Fruit fly (Drosophila melanogaster): ENCODE data around the gene Uqcc1.

Uqcc1 gene

dm6 chr3L:6977391-6977790 lies 19.5 kb upstream of the Uqcc1 start (continued):
- no peak for TF ChIP-seq BEAF-32 (GFP tag; optimal IDR thresholded peaks at IDR 0.05)
- no peak for TF ChIP-seq scrt (GFP tag; optimal IDR thresholded peaks at IDR 0.05)
- TF ChIP-seq Camta (GFP tag; optimal IDR thresholded peaks at IDR 0.05) = no peak
- peak; percentile 50 for TF ChIP-seq trem (tag; optimal IDR thresholded peaks at IDR 0.05)
- TF ChIP-seq ham (GFP tag; IDR thresholded peaks at IDR 0.05) = no peak
- peak; percentile 59 for TF ChIP-seq bcd (GFP tag; optimal IDR thresholded peaks at IDR 0.05)
- 0 out of 2 replicates have a peak, but pooled peaks have one; percentile 51 for TF ChIP-seq chm (GFP tag; IDR thresholded peaks at IDR 0.05)
- no peak for TF ChIP-seq slou (GFP tag; optimal IDR thresholded peaks at IDR 0.05)
- no peak for TF ChIP-seq CG8765 (GFP tag; IDR thresholded peaks at IDR 0.05)
- no peak for TF ChIP-seq bbx (GFP tag; IDR thresholded peaks at IDR 0.05; ENCODE audit: partially characterized antibody)
- TF ChIP-seq wek (GFP tag; optimal IDR thresholded peaks at IDR 0.05) = no peak
- no peak for TF ChIP-seq CG14965 (GFP tag; optimal IDR thresholded peaks at IDR 0.05; ENCODE audit: borderline replicate concordance)
- peak; percentile 58; the same call in 1 of the 2 replicates for TF ChIP-seq ttk (GFP tag; IDR thresholded peaks at IDR 0.05)
- peak; percentile 45 for TF ChIP-seq CG5953 (GFP tag; IDR thresholded peaks at IDR 0.05)
- peak; percentile 72 for TF ChIP-seq Blimp-1 (GFP tag; optimal IDR thresholded peaks at IDR 0.05)
- TF ChIP-seq caup (GFP tag; optimal IDR thresholded peaks at IDR 0.05; ENCODE audit: severe bottlenecking) = peak; percentile 44
- TF ChIP-seq CG1233 (GFP tag; optimal IDR thresholded peaks at IDR 0.05) = peak; percentile 19
- peak; percentile 65 for TF ChIP-seq E2f1 (GFP tag; IDR thresholded peaks at IDR 0.05)
- TF ChIP-seq CG7928 (GFP tag; optimal IDR thresholded peaks at IDR 0.05) = no peak
- TF ChIP-seq CG3065 (GFP tag; optimal IDR thresholded peaks at IDR 0.05) = no peak
- TF ChIP-seq CG17186 (GFP tag; optimal IDR thresholded peaks at IDR 0.05) = no peak
- peak; percentile 8 for TF ChIP-seq Jarid2 (GFP tag; optimal IDR thresholded peaks at IDR 0.05)
- TF ChIP-seq Atf3 (GFP tag; optimal IDR thresholded peaks at IDR 0.05) = no peak
- TF ChIP-seq CG8359 (GFP tag; optimal IDR thresholded peaks at IDR 0.05; ENCODE audit: borderline replicate concordance) = peak; percentile 47
- no peak for TF ChIP-seq CG34224 (GFP tag; IDR thresholded peaks at IDR 0.05; ENCODE audit: partially characterized antibody)
- no peak for TF ChIP-seq CG12744 (GFP tag; optimal IDR thresholded peaks at IDR 0.05)
- no peak for TF ChIP-seq D19A (tag; optimal IDR thresholded peaks at IDR 0.05)
- TF ChIP-seq hkb (optimal IDR thresholded peaks at IDR 0.05) = no peak
- peak; percentile 79 for TF ChIP-seq hkb (GFP tag; IDR thresholded peaks at IDR 0.05)
- TF ChIP-seq CG10147 (GFP tag; optimal IDR thresholded peaks at IDR 0.05) = no peak
- no peak for TF ChIP-seq Sin3A (optimal IDR thresholded peaks at IDR 0.05)
- no peak for TF ChIP-seq toy (GFP tag; IDR thresholded peaks at IDR 0.05)
- 0 out of 2 replicates have a peak, but pooled peaks have one; percentile 25 for TF ChIP-seq CG1024 (GFP tag; IDR thresholded peaks at IDR 0.05)
- peak; percentile 46; the same call in 1 of the 2 replicates for TF ChIP-seq sens-2 (GFP tag; IDR thresholded peaks at IDR 0.05)
- no peak for TF ChIP-seq CG7963 (GFP tag; IDR thresholded peaks at IDR 0.05; ENCODE audit: partially characterized antibody)
- no peak for TF ChIP-seq CG1647 (GFP tag; optimal IDR thresholded peaks at IDR 0.05)
- TF ChIP-seq CG31365 (tag; optimal IDR thresholded peaks at IDR 0.05) = no peak
- TF ChIP-seq shn (GFP tag; optimal IDR thresholded peaks at IDR 0.05) = no peak
- no peak for TF ChIP-seq grn (GFP tag; optimal IDR thresholded peaks at IDR 0.05)
- TF ChIP-seq CHES-1-like (GFP tag; optimal IDR thresholded peaks at IDR 0.05) = no peak
- TF ChIP-seq ems (GFP tag; optimal IDR thresholded peaks at IDR 0.05) = no peak
- TF ChIP-seq prd (optimal IDR thresholded peaks at IDR 0.05) = no peak
- peak; percentile 72 for TF ChIP-seq prd (GFP tag; IDR thresholded peaks at IDR 0.05)
- TF ChIP-seq tin (GFP tag; optimal IDR thresholded peaks at IDR 0.05) = peak; percentile 66
- peak; percentile 66 for TF ChIP-seq CG14014 (GFP tag; IDR thresholded peaks at IDR 0.05)
- TF ChIP-seq nom (GFP tag; optimal IDR thresholded peaks at IDR 0.05) = peak; percentile 20
- no peak for TF ChIP-seq CG2889 (GFP tag; IDR thresholded peaks at IDR 0.05)
- TF ChIP-seq ken (GFP tag; IDR thresholded peaks at IDR 0.05) = peak; percentile 58; the same call in 1 of the 3 replicates
- TF ChIP-seq CG14441 (GFP tag; IDR thresholded peaks at IDR 0.05) = peak; percentile 46; the same call in 1 of the 2 replicates
- no peak for TF ChIP-seq CG18011 (GFP tag; optimal IDR thresholded peaks at IDR 0.05)
- TF ChIP-seq NK7.1 (GFP tag; optimal IDR thresholded peaks at IDR 0.05) = no peak
- TF ChIP-seq so (GFP tag; IDR thresholded peaks at IDR 0.05) = peak; percentile 74; the same call in 2 of the 3 replicates
